Fruit fly (Drosophila melanogaster): ENCODE data around the gene U2af38.

Gene U2af38

dm6 chr2L:286421-286820, 8.1 kb downstream of the U2af38 start (continued):
- TF ChIP-seq chif (GFP tag; optimal IDR thresholded peaks at IDR 0.05) (peak; percentile 41 to 56), CG6175 (GFP tag; IDR thresholded peaks at IDR 0.05) (0 out of 3 replicates have a peak, but pooled peaks have one; percentile 40), grn (GFP tag; optimal IDR thresholded peaks at IDR 0.05) (peak; percentile 58), ewg (GFP tag; optimal IDR thresholded peaks at IDR 0.05) (no peak), CG2875 (GFP tag; optimal IDR thresholded peaks at IDR 0.05) (no peak), slbo (GFP tag; IDR thresholded peaks at IDR 0.05) (peak; percentile 92), Side (GFP tag; optimal IDR thresholded peaks at IDR 0.05) (peak; percentile 34), gt (GFP tag; IDR thresholded peaks at IDR 0.05) (no peak), zen (tag; optimal IDR thresholded peaks at IDR 0.05) (no peak), CG7928 (GFP tag; optimal IDR thresholded peaks at IDR 0.05) (peak; percentile 31), CG30020 (tag; optimal IDR thresholded peaks at IDR 0.05) (no peak), CG7963 (GFP tag; IDR thresholded peaks at IDR 0.05; ENCODE audit: partially characterized antibody) (no peak), ato (GFP tag; IDR thresholded peaks at IDR 0.05; ENCODE audit: partially characterized antibody) (no peak), CG2129 (GFP tag; IDR thresholded peaks at IDR 0.05; ENCODE audit: partially characterized antibody) (no peak), CG14050 (GFP tag; IDR thresholded peaks at IDR 0.05) (peak; percentile 41; the same call in 1 of the 3 replicates), tx (GFP tag; optimal IDR thresholded peaks at IDR 0.05) (peak; percentile 70), CG14014 (GFP tag; IDR thresholded peaks at IDR 0.05) (peak; percentile 80), CG14965 (GFP tag; optimal IDR thresholded peaks at IDR 0.05; ENCODE audit: borderline replicate concordance) (no peak), lab (GFP tag; optimal IDR thresholded peaks at IDR 0.05) (peak; percentile 92), HLH3B (GFP tag; IDR thresholded peaks at IDR 0.05) (peak; percentile 61), GATAe (GFP tag; conservative IDR thresholded peaks at IDR 0.05) (peak; percentile 94), CG2120 (GFP tag; optimal IDR thresholded peaks at IDR 0.05) (peak; percentile 90), repo (GFP tag; optimal IDR thresholded peaks at IDR 0.05) (peak; percentile 22), Scr (GFP tag; IDR thresholded peaks at IDR 0.05; ENCODE audit: partially characterized antibody) (no peak), CG12391 (tag; optimal IDR thresholded peaks at IDR 0.05) (peak; percentile 65), CG7357 (GFP tag; IDR thresholded peaks at IDR 0.05) (peak; percentile 37; the same call in 1 of the 3 replicates), pho (GFP tag; optimal IDR thresholded peaks at IDR 0.05) (peak; percentile 64), sens-2 (GFP tag; IDR thresholded peaks at IDR 0.05) (no peak), Atf6 (GFP tag; IDR thresholded peaks at IDR 0.05) (peak; percentile 82), CG3995 (GFP tag; optimal IDR thresholded peaks at IDR 0.05) (no peak), Hr3 (GFP tag; optimal IDR thresholded peaks at IDR 0.05) (peak; percentile 26), CG8924 (tag; optimal IDR thresholded peaks at IDR 0.05) (peak; percentile 19), pzg (GFP tag; optimal IDR thresholded peaks at IDR 0.05) (peak; percentile 22), yki (optimal IDR thresholded peaks at IDR 0.05) (no peak), CG31388 (GFP tag; optimal IDR thresholded peaks at IDR 0.05) (peak; percentile 46), CG30403 (GFP tag; optimal IDR thresholded peaks at IDR 0.05) (peak; percentile 64), CG32767 (GFP tag; IDR thresholded peaks at IDR 0.05) (no peak), zen2 (GFP tag; IDR thresholded peaks at IDR 0.05; ENCODE audit: partially characterized antibody) (no peak), CG12236 (GFP tag; optimal IDR thresholded peaks at IDR 0.05) (no peak), Opbp (GFP tag; IDR thresholded peaks at IDR 0.05; ENCODE audit: partially characterized antibody) (no peak), CG10209 (GFP tag; optimal IDR thresholded peaks at IDR 0.05) (peak; percentile 55), Asciz (GFP tag; optimal IDR thresholded peaks at IDR 0.05) (no peak), crc (GFP tag; optimal IDR thresholded peaks at IDR 0.05) (peak; percentile 46), CG12769 (tag; optimal IDR thresholded peaks at IDR 0.05) (peak; percentile 92), HLH4C (GFP tag; IDR thresholded peaks at IDR 0.05; ENCODE audit: partially characterized antibody) (no peak), mirr (GFP tag; optimal IDR thresholded peaks at IDR 0.05) (peak; percentile 87), CG7839 (tag; optimal IDR thresholded peaks at IDR 0.05) (peak; percentile 73), dimm (GFP tag; IDR thresholded peaks at IDR 0.05) (no peak), ac (GFP tag; optimal IDR thresholded peaks at IDR 0.05) (no peak), luna (GFP tag; optimal IDR thresholded peaks at IDR 0.05) (no peak), CG13296 (GFP tag; optimal IDR thresholded peaks at IDR 0.05) (peak; percentile 62)
